Worm (Caenorhabditis elegans) whole organism, L4 larva: ENCODE data around the gene gcy-1.

ENCODE experiments used
- ama-1 ChIP-seq: fragments of 150-350 bp; optimal IDR thresholded peaks from 2 replicates; lab custom pipeline; 2014; ENCODE audit warnings: inconsistent platforms, mixed read lengths
- ceh-28 ChIP-seq: fragments of 150-350 bp; optimal IDR thresholded peaks from 2 replicates; lab custom pipeline; 2014; ENCODE audit warnings: missing biosample characterization, missing genetic modification reagents, missing genetic modification characterization
- ceh-32 ChIP-seq: sonication (generic microtip); optimal IDR thresholded peaks from 2 replicates; lab custom pipeline; 2016; ENCODE audit warnings: mild to moderate bottlenecking, missing genetic modification characterization, missing compliant biosample characterization; ENCODE audit not compliant: poor library complexity
- ceh-44 ChIP-seq: fragments of 200-800 bp; sonication (Bioruptor generic); IDR thresholded peaks from 2 replicates; pipeline ENCODE4 v1.3.6; 2022; ENCODE audit warnings: missing genetic modification reagents, missing genetic modification characterization, missing compliant biosample characterization
- dpl-1 ChIP-seq: fragments of 150-350 bp; optimal IDR thresholded peaks from 2 replicates; lab custom pipeline; 2014; ENCODE audit warnings: missing biosample characterization, missing genetic modification reagents, missing genetic modification characterization
- jun-1 ChIP-seq: fragments of 150-350 bp; optimal IDR thresholded peaks from 2 replicates; lab custom pipeline; 2014; ENCODE audit warnings: missing biosample characterization, missing genetic modification reagents, missing genetic modification characterization
- lin-13 ChIP-seq: fragments of 150-350 bp; optimal IDR thresholded peaks from 2 replicates; lab custom pipeline; 2014; ENCODE audit warnings: missing biosample characterization, missing genetic modification reagents, missing genetic modification characterization
- lin-38 ChIP-seq: fragments of 200-800 bp; sonication (Bioruptor generic); IDR thresholded peaks from 2 replicates; pipeline ENCODE4 v1.3.6; 2022; ENCODE audit warnings: missing genetic modification reagents, missing genetic modification characterization, missing compliant biosample characterization
- mdt-29 ChIP-seq: fragments of 200-800 bp; sonication (Bioruptor generic); IDR thresholded peaks from 2 replicates; pipeline ENCODE4 v1.3.6; 2022; ENCODE audit warnings: missing genetic modification reagents, missing genetic modification characterization, missing compliant biosample characterization
- nhr-237 ChIP-seq: sonication (generic microtip); optimal IDR thresholded peaks from 2 replicates; lab custom pipeline; 2017; ENCODE audit warnings: missing biosample characterization, missing genetic modification characterization
- snpc-4 ChIP-seq: fragments of 150-350 bp; optimal IDR thresholded peaks from 2 replicates; lab custom pipeline; 2014; ENCODE audit warnings: missing biosample characterization, missing genetic modification characterization
- unc-130 ChIP-seq: sonication (generic microtip); optimal IDR thresholded peaks from 2 replicates; lab custom pipeline; 2016; ENCODE audit warnings: missing genetic modification reagents, missing genetic modification characterization, missing compliant biosample characterization
- zag-1 ChIP-seq: fragments of 150-350 bp; optimal IDR thresholded peaks from 2 replicates; lab custom pipeline; 2014; ENCODE audit warnings: missing biosample characterization, missing genetic modification characterization
- zip-2 ChIP-seq: fragments of 150-350 bp; optimal IDR thresholded peaks from 2 replicates; lab custom pipeline; 2014; ENCODE audit warnings: missing biosample characterization, missing genetic modification characterization

DNA sequence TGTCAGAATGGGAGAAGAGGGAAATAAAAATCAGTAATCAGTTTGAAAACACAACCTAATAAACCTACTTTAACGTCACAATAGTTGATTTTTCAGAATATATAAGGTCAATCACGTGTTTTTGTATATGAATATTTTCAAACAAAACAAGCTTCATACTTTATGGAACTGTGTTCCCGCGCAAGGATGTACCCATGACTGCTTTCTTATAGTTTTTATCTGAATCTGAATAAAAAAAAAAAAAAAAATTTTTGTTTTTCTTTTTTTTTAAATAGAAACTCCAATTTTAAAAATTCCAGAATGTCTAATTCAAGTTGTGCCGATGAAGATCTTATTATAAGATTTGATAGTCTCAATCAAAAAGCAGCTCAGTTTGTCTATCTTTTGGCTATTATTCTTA lies 11.7 kb upstream of the gcy-1 start, which contains the start of gene sra-2:
- no peak for TF ChIP-seq nhr-237 (tag; lab: Kevin White, UChicago)
- no peak for TF ChIP-seq ceh-44 (GFP tag; lab: Robert Waterston, UW)
- TF ChIP-seq ceh-32: no peak
- TF ChIP-seq lin-38: no peak
- no peak for TF ChIP-seq unc-130 (GFP tag; lab: Kevin White, UChicago)
- TF ChIP-seq zag-1 (tag; lab: Kevin White, UChicago): no peak
- no peak for TF ChIP-seq ceh-28 (tag; lab: Kevin White, UChicago)
- TF ChIP-seq dpl-1 (GFP tag; lab: Kevin White, UChicago): no peak
- TF ChIP-seq lin-13 (GFP tag; lab: Kevin White, UChicago): no peak
- TF ChIP-seq snpc-4 (tag; lab: Kevin White, UChicago): no peak
- no peak for TF ChIP-seq mdt-29 (GFP tag; lab: Robert Waterston, UW)
- TF ChIP-seq jun-1 (tag; lab: Kevin White, UChicago): no peak
- TF ChIP-seq zip-2 (tag; lab: Kevin White, UChicago): no peak
- no peak for TF ChIP-seq ama-1
